Fruit fly (Drosophila melanogaster): ENCODE measurements around the gene CG17475.

The CG17475 gene

dm6 chr3R:17132098-17132712, 2.0 kb upstream of the CG17475 start, which contains the start of the genes CG4053 and CG31266:
Gene CG4053, minus strand, starts transcription at chr3R:17132198.
Gene CG31266, plus strand, starts transcription at chr3R:17132662.
- peak; percentile 52 for TF ChIP-seq sug (tag; optimal IDR thresholded peaks at IDR 0.05)
- TF ChIP-seq CG4328 (GFP tag; optimal IDR thresholded peaks at IDR 0.05) = no peak
- TF ChIP-seq Elba2 (GFP tag; optimal IDR thresholded peaks at IDR 0.05) = peak; percentile 21

dm6 chr3R:17127912-17128311, 2.3 kb downstream of the CG17475 start, which contains the start of gene CG31265:
Gene CG31265, plus strand, starts transcription at chr3R:17128212.
- no peak for TF ChIP-seq CG1602 (GFP tag; optimal IDR thresholded peaks at IDR 0.05)
- TF ChIP-seq CG7745 (tag; optimal IDR thresholded peaks at IDR 0.05) = no peak
- no peak for TF ChIP-seq Dbx (GFP tag; IDR thresholded peaks at IDR 0.05)
- no peak for TF ChIP-seq Dp (GFP tag; optimal IDR thresholded peaks at IDR 0.05)
- no peak for TF ChIP-seq Med (GFP tag)
- TF ChIP-seq Mrtf (GFP tag; IDR thresholded peaks at IDR 0.05) = no peak
- TF ChIP-seq B-H2 (GFP tag; optimal IDR thresholded peaks at IDR 0.05) = no peak
- no peak for TF ChIP-seq CG4282 (GFP tag; optimal IDR thresholded peaks at IDR 0.05)
- TF ChIP-seq CG17912 (GFP tag; optimal IDR thresholded peaks at IDR 0.05) = no peak
- no peak for TF ChIP-seq Gsc (GFP tag; IDR thresholded peaks at IDR 0.05)

dm6 chr3R:17126838-17127237, 3.4 kb downstream of the CG17475 start, which contains the start of the genes CG17477 and CG31269:
Gene CG17477, minus strand, starts transcription at chr3R:17126938.
Gene CG31269, plus strand, starts transcription at chr3R:17127126.
- TF ChIP-seq vnd (GFP tag; IDR thresholded peaks at IDR 0.05; ENCODE audit: partially characterized antibody) (no peak), Ssrp (tag; optimal IDR thresholded peaks at IDR 0.05) (no peak), cad (GFP tag; optimal IDR thresholded peaks at IDR 0.05) (no peak), Xrp1 (GFP tag; IDR thresholded peaks at IDR 0.05) (no peak), tap (tag; optimal IDR thresholded peaks at IDR 0.05) (no peak), h (optimal IDR thresholded peaks at IDR 0.05) (no peak), sens-2 (GFP tag; IDR thresholded peaks at IDR 0.05) (no peak), ci (GFP tag; IDR thresholded peaks at IDR 0.05) (no peak), Poxn (GFP tag; IDR thresholded peaks at IDR 0.05) (no peak)

dm6 chr3R:17125339-17126044, 4.7 kb downstream of the CG17475 start, which contains the start of gene cher:
Gene cher, minus strand, starts transcription at chr3R:17125389.
- TF ChIP-seq MTF-1 (GFP tag; optimal IDR thresholded peaks at IDR 0.05; ENCODE audit: borderline replicate concordance) (no peak), Med (GFP tag) (peak; percentile 61), cwo (GFP tag; optimal IDR thresholded peaks at IDR 0.05) (peak; percentile 30), CG31441 (GFP tag; IDR thresholded peaks at IDR 0.05) (no peak), CG8359 (GFP tag; optimal IDR thresholded peaks at IDR 0.05; ENCODE audit: borderline replicate concordance) (peak; percentile 97), CG15073 (GFP tag; optimal IDR thresholded peaks at IDR 0.05) (no peak), al (GFP tag; IDR thresholded peaks at IDR 0.05) (no peak), lov (optimal IDR thresholded peaks at IDR 0.05) (no peak), lov (GFP tag; IDR thresholded peaks at IDR 0.05) (no peak), CG12942 (GFP tag; optimal IDR thresholded peaks at IDR 0.05) (no peak), Ets65A (GFP tag) (peak; percentile 47), h (optimal IDR thresholded peaks at IDR 0.05) (no peak), CG18011 (GFP tag; optimal IDR thresholded peaks at IDR 0.05) (no peak), sd (tag; optimal IDR thresholded peaks at IDR 0.05) (peak; percentile 53), CG17829 (tag; optimal IDR thresholded peaks at IDR 0.05) (no peak)
